Worm (Caenorhabditis elegans) whole organism, L4 larva: ENCODE results near the gene F47B8.4.

ENCODE experiments used
- F37D6.2 ChIP-seq: sonication (generic microtip); optimal IDR thresholded peaks from 2 replicates; lab custom pipeline; 2016; ENCODE audit warnings: mild to moderate bottlenecking, missing genetic modification characterization, missing compliant biosample characterization
- R02D3.7 ChIP-seq: fragments of 150-350 bp; sonication (generic microtip); optimal IDR thresholded peaks from 3 replicates; lab custom pipeline; 2014; ENCODE audit warnings: missing biosample characterization, missing genetic modification characterization
- T26A8.4 ChIP-seq: fragments of 200-800 bp; sonication (Bioruptor generic); IDR thresholded peaks from 2 replicates; pipeline ENCODE4 v1.3.6; 2022; ENCODE audit warnings: missing genetic modification characterization, missing compliant biosample characterization
- Y48G9A.11 ChIP-seq: fragments of 200-800 bp; sonication (Bioruptor generic); IDR thresholded peaks from 2 replicates; pipeline ENCODE4 v1.3.6; 2022; ENCODE audit warnings: missing genetic modification reagents, missing genetic modification characterization, missing compliant biosample characterization
- ama-1 ChIP-seq: fragments of 150-350 bp; optimal IDR thresholded peaks from 2 replicates; lab custom pipeline; 2014; ENCODE audit warnings: inconsistent platforms, mixed read lengths
- arid-1 ChIP-seq: fragments of 200-800 bp; sonication (Bioruptor generic); conservative IDR thresholded peaks from 2 replicates; pipeline ENCODE4 v1.3.6; 2022; ENCODE audit warnings: missing genetic modification reagents, missing genetic modification characterization, missing compliant biosample characterization
- attf-4 ChIP-seq: sonication (generic microtip); optimal IDR thresholded peaks from 3 replicates; lab custom pipeline; 2017; ENCODE audit warnings: missing biosample characterization, missing genetic modification characterization
- ceh-20 ChIP-seq: fragments of 200-800 bp; sonication (Bioruptor generic); IDR thresholded peaks from 2 replicates; pipeline ENCODE4 v1.3.6; 2022; ENCODE audit warnings: missing genetic modification reagents, missing genetic modification characterization, missing compliant biosample characterization
- ceh-44 ChIP-seq: fragments of 200-800 bp; sonication (Bioruptor generic); IDR thresholded peaks from 2 replicates; pipeline ENCODE4 v1.3.6; 2022; ENCODE audit warnings: missing genetic modification reagents, missing genetic modification characterization, missing compliant biosample characterization
- cey-2 ChIP-seq: sonication (generic microtip); optimal IDR thresholded peaks from 3 replicates; lab custom pipeline; 2017; ENCODE audit warnings: missing genetic modification characterization, mild to moderate bottlenecking, missing compliant biosample characterization, antibody characterized with exemption, borderline replicate concordance; ENCODE audit not compliant: insufficient read depth
- ctbp-1 ChIP-seq: fragments of 200-800 bp; sonication (Bioruptor generic); IDR thresholded peaks from 2 replicates; pipeline ENCODE4 v1.3.6; 2022; ENCODE audit warnings: missing genetic modification reagents, missing genetic modification characterization, missing compliant biosample characterization
- daf-8 ChIP-seq: fragments of 200-800 bp; sonication (Bioruptor generic); IDR thresholded peaks from 2 replicates; pipeline ENCODE4 v1.3.6; 2022; ENCODE audit warnings: missing genetic modification characterization, missing compliant biosample characterization
- dmd-6 ChIP-seq: fragments of 200-800 bp; sonication (Bioruptor generic); IDR thresholded peaks from 2 replicates; pipeline ENCODE4 v1.3.6; 2022; ENCODE audit warnings: missing genetic modification reagents, missing genetic modification characterization, missing compliant biosample characterization
- duxl-1 ChIP-seq: sonication (generic microtip); optimal IDR thresholded peaks from 2 replicates; lab custom pipeline; 2016; ENCODE audit warnings: mild to moderate bottlenecking, missing genetic modification characterization, moderate library complexity, missing compliant biosample characterization; ENCODE audit not compliant: poor library complexity
- dve-1 ChIP-seq: sonication (generic microtip); optimal IDR thresholded peaks from 2 replicates; lab custom pipeline; 2017; ENCODE audit warnings: antibody characterized with exemption, mild to moderate bottlenecking, missing genetic modification characterization, missing compliant biosample characterization; ENCODE audit not compliant: insufficient read depth
- egl-43 ChIP-seq: fragments of 200-800 bp; sonication (Bioruptor generic); IDR thresholded peaks from 2 replicates; pipeline ENCODE4 v1.3.6; 2022; ENCODE audit warnings: missing genetic modification reagents, missing genetic modification characterization, missing compliant biosample characterization
- fkh-10 ChIP-seq: fragments of 150-350 bp; optimal IDR thresholded peaks from 2 replicates; lab custom pipeline; 2014; ENCODE audit warnings: missing biosample characterization, missing genetic modification reagents, missing genetic modification characterization
- hif-1 ChIP-seq, 2 experiments: sonication (generic microtip); optimal IDR thresholded peaks; 2 replicates each; lab custom pipeline; 2016 to 2017; ENCODE audit warnings: missing compliant biosample characterization in 2 of 2, missing genetic modification characterization in 2 of 2, missing genetic modification reagents in 2 of 2, missing genotype in 2 of 2, mild to moderate bottlenecking in 1 of 2
- hlh-11 ChIP-seq: fragments of 200-800 bp; sonication (Bioruptor generic); optimal IDR thresholded peaks from 2 replicates; lab custom pipeline; 2018; ENCODE audit warnings: mild to moderate bottlenecking, missing genetic modification characterization, missing compliant biosample characterization
- hmg-1.1 ChIP-seq: fragments of 200-800 bp; sonication (Bioruptor generic); IDR thresholded peaks from 2 replicates; pipeline ENCODE4 v1.3.6; 2022; ENCODE audit warnings: missing genetic modification reagents, missing genetic modification characterization, missing compliant biosample characterization
- jun-1 ChIP-seq: fragments of 150-350 bp; optimal IDR thresholded peaks from 2 replicates; lab custom pipeline; 2014; ENCODE audit warnings: missing biosample characterization, missing genetic modification reagents, missing genetic modification characterization
- lin-13 ChIP-seq: fragments of 150-350 bp; optimal IDR thresholded peaks from 2 replicates; lab custom pipeline; 2014; ENCODE audit warnings: missing biosample characterization, missing genetic modification reagents, missing genetic modification characterization
- lin-15B ChIP-seq: fragments of 150-350 bp; sonication (generic microtip); optimal IDR thresholded peaks from 3 replicates; lab custom pipeline; 2014; ENCODE audit warnings: missing biosample characterization, missing genetic modification characterization
- lin-38 ChIP-seq: fragments of 200-800 bp; sonication (Bioruptor generic); IDR thresholded peaks from 2 replicates; pipeline ENCODE4 v1.3.6; 2022; ENCODE audit warnings: missing genetic modification reagents, missing genetic modification characterization, missing compliant biosample characterization
- mes-2 ChIP-seq: sonication (generic microtip); optimal IDR thresholded peaks from 2 replicates; lab custom pipeline; 2016; ENCODE audit warnings: missing genotype, mild to moderate bottlenecking, missing genetic modification characterization, missing compliant biosample characterization; ENCODE audit not compliant: poor library complexity, severe bottlenecking
- mxl-2 ChIP-seq: fragments of 200-800 bp; sonication (Bioruptor generic); conservative IDR thresholded peaks from 2 replicates; pipeline ENCODE4 v1.3.6; 2022; ENCODE audit warnings: missing genetic modification reagents, missing genetic modification characterization, missing compliant biosample characterization
- mxl-3 ChIP-seq: fragments of 200-800 bp; sonication (Bioruptor generic); optimal IDR thresholded peaks from 2 replicates; lab custom pipeline; 2018; ENCODE audit warnings: mild to moderate bottlenecking, missing genetic modification characterization, missing compliant biosample characterization
- nhr-10 ChIP-seq: fragments of 150-350 bp; optimal IDR thresholded peaks from 2 replicates; lab custom pipeline; 2014; ENCODE audit warnings: missing biosample characterization, missing genetic modification characterization
- nhr-102 ChIP-seq: sonication (generic microtip); optimal IDR thresholded peaks from 2 replicates; lab custom pipeline; 2016; ENCODE audit warnings: mild to moderate bottlenecking, missing genetic modification characterization, moderate library complexity, missing compliant biosample characterization
- nhr-11 ChIP-seq: fragments of 150-350 bp; optimal IDR thresholded peaks from 2 replicates; lab custom pipeline; 2014; ENCODE audit warnings: missing biosample characterization, missing genetic modification characterization
- nhr-111 ChIP-seq: fragments of 200-800 bp; sonication (Bioruptor generic); optimal IDR thresholded peaks from 2 replicates; lab custom pipeline; 2018; ENCODE audit warnings: mild to moderate bottlenecking, missing genetic modification characterization, missing compliant biosample characterization
- nhr-237 ChIP-seq: sonication (generic microtip); optimal IDR thresholded peaks from 2 replicates; lab custom pipeline; 2017; ENCODE audit warnings: missing biosample characterization, missing genetic modification characterization
- nhr-25 ChIP-seq: sonication (generic microtip); optimal IDR thresholded peaks from 2 replicates; lab custom pipeline; 2017; ENCODE audit warnings: missing genetic modification characterization, mild to moderate bottlenecking, missing compliant biosample characterization, antibody characterized with exemption, moderate library complexity, borderline replicate concordance; ENCODE audit not compliant: insufficient read depth
- nhr-28 ChIP-seq: fragments of 150-350 bp; optimal IDR thresholded peaks from 2 replicates; lab custom pipeline; 2014; ENCODE audit warnings: missing biosample characterization, missing genetic modification characterization
- nhr-42 ChIP-seq: fragments of 200-800 bp; sonication (Bioruptor generic); IDR thresholded peaks from 2 replicates; pipeline ENCODE4 v1.3.6; 2022; ENCODE audit warnings: missing genetic modification characterization, missing compliant biosample characterization
- nhr-48 ChIP-seq: sonication (generic microtip); optimal IDR thresholded peaks from 2 replicates; lab custom pipeline; 2016; ENCODE audit warnings: mild to moderate bottlenecking, missing genetic modification characterization, missing compliant biosample characterization
- nhr-6 ChIP-seq: fragments of 150-350 bp; optimal IDR thresholded peaks from 2 replicates; lab custom pipeline; 2014; ENCODE audit warnings: missing biosample characterization, missing genetic modification characterization
- pha-4 ChIP-seq, 2 experiments: fragments of 150-350 bp in 1 of 2; fragments of 200-800 bp in 1 of 2; sonication (Bioruptor generic) in 1 of 2; IDR thresholded peaks in 1 of 2; optimal IDR thresholded peaks in 1 of 2; 2 replicates each; pipeline versions ENCODE4 v1.3.6 to Lab custom; 2014 to 2022; ENCODE audit warnings: missing genetic modification characterization in 2 of 2, missing genetic modification reagents in 2 of 2, missing biosample characterization in 1 of 2, missing compliant biosample characterization in 1 of 2
- php-3 ChIP-seq: fragments of 200-800 bp; sonication (Bioruptor generic); IDR thresholded peaks from 2 replicates; pipeline ENCODE4 v1.3.6; 2022; ENCODE audit warnings: missing genetic modification reagents, missing genetic modification characterization, missing compliant biosample characterization
- pqm-1 ChIP-seq: sonication (generic microtip); optimal IDR thresholded peaks from 2 replicates; lab custom pipeline; 2017; ENCODE audit warnings: missing biosample characterization, missing genetic modification characterization
- rbr-2 ChIP-seq: sonication (generic microtip); optimal IDR thresholded peaks from 2 replicates; lab custom pipeline; 2016; ENCODE audit warnings: missing genotype, missing genetic modification characterization, missing compliant biosample characterization
- set-16 ChIP-seq: fragments of 200-800 bp; sonication (Bioruptor generic); IDR thresholded peaks from 2 replicates; pipeline ENCODE4 v1.3.6; 2022; ENCODE audit warnings: missing genetic modification reagents, missing genetic modification characterization, missing compliant biosample characterization
- snpc-4 ChIP-seq: fragments of 150-350 bp; optimal IDR thresholded peaks from 2 replicates; lab custom pipeline; 2014; ENCODE audit warnings: missing biosample characterization, missing genetic modification characterization
- tag-97 ChIP-seq: fragments of 200-800 bp; sonication (Bioruptor generic); IDR thresholded peaks from 2 replicates; pipeline ENCODE4 v1.3.6; 2022; ENCODE audit warnings: missing genetic modification characterization, missing compliant biosample characterization
- unc-130 ChIP-seq: sonication (generic microtip); optimal IDR thresholded peaks from 2 replicates; lab custom pipeline; 2016; ENCODE audit warnings: missing genetic modification reagents, missing genetic modification characterization, missing compliant biosample characterization
- unc-39 ChIP-seq: sonication (generic microtip); optimal IDR thresholded peaks from 2 replicates; lab custom pipeline; 2017; ENCODE audit warnings: missing biosample characterization, missing genetic modification characterization
- unc-62 ChIP-seq, 3 experiments: fragments of 150-350 bp in 1 of 3; sonication (generic microtip); optimal IDR thresholded peaks in 2 of 3; peaks in 1 of 3; 1 replicate in 1 of 3; 2 replicates in 2 of 3; lab custom pipeline; 2014 to 2017; ENCODE audit warnings: missing biosample characterization in 3 of 3, missing genetic modification characterization in 3 of 3, missing genetic modification reagents in 3 of 3, missing genotype in 1 of 3
- zip-2 ChIP-seq: fragments of 150-350 bp; optimal IDR thresholded peaks from 2 replicates; lab custom pipeline; 2014; ENCODE audit warnings: missing biosample characterization, missing genetic modification characterization

F47B8.4 gene

ce11 chrV:14355738-14356368 is 31.4 kb upstream of the F47B8.4 start, which contains the start of gene cyn-1 (continued):
- TF ChIP-seq set-16 (GFP tag; lab: Robert Waterston, UW) (no peak), daf-8 (no peak), ama-1 (lab: Kevin White, UChicago) (peak; percentile 10), mes-2 (tag; lab: Kevin White, UChicago) (peak; percentile 93), unc-39 (tag; lab: Kevin White, UChicago) (no peak), fkh-10 (GFP tag; lab: Kevin White, UChicago) (peak; percentile 69), zip-2 (peak; percentile 38), mxl-3 (GFP tag; lab: Kevin White, UChicago) (no peak), php-3 (no peak), F37D6.2 (tag; lab: Kevin White, UChicago) (peak; percentile 40), unc-62 (GFP tag; optimal IDR thresholded peaks at IDR 0.05 in 1 of 2; lab: Kevin White, UChicago) (no peak), unc-62 (tag; optimal IDR thresholded peaks at IDR 0.05; lab: Kevin White, UChicago) (no peak), nhr-10 (tag; lab: Kevin White, UChicago) (no peak), T26A8.4 (GFP tag; lab: Robert Waterston, UW) (peak; percentile 70), unc-130 (GFP tag; lab: Kevin White, UChicago) (peak; percentile 41), nhr-48 (peak; percentile 24), mxl-2 (GFP tag; lab: Robert Waterston, UW) (no peak), nhr-102 (tag; lab: Kevin White, UChicago) (peak; percentile 71), nhr-237 (tag; lab: Kevin White, UChicago) (no peak), nhr-25 (tag; lab: Kevin White, UChicago) (peak; percentile 25), pha-4 (GFP tag; IDR thresholded peaks at IDR 0.05; lab: Robert Waterston, UW) (peak; percentile 49; the same call in 1 of the 2 replicates), pha-4 (tag; optimal IDR thresholded peaks at IDR 0.05; lab: Kevin White, UChicago) (peak; percentile 72), dve-1 (peak; percentile 85), egl-43 (GFP tag; lab: Robert Waterston, UW) (no peak), tag-97 (GFP tag; lab: Robert Waterston, UW) (no peak), nhr-6 (tag; lab: Kevin White, UChicago) (peak; percentile 96), ctbp-1 (GFP tag; lab: Robert Waterston, UW) (no peak; the same call in 1 of the 2 replicates), nhr-11 (tag; lab: Kevin White, UChicago) (peak; percentile 34), snpc-4 (tag; lab: Kevin White, UChicago) (no peak), attf-4 (tag; lab: Kevin White, UChicago) (no peak), lin-38 (GFP tag; lab: Robert Waterston, UW) (peak; percentile 84), nhr-42 (no peak), rbr-2 (peak; percentile 73), lin-15B (tag; lab: Kevin White, UChicago) (no peak), Y48G9A.11 (GFP tag; lab: Robert Waterston, UW) (no peak), hlh-11 (peak; percentile 66), ceh-20 (no peak), hif-1 (tag; optimal IDR thresholded peaks at IDR 0.05; lab: Kevin White, UChicago) (peak in 1 of 2 experiments; percentile 25), ceh-44 (no peak), hmg-1.1 (peak; percentile 77), arid-1 (GFP tag; lab: Robert Waterston, UW) (0 out of 2 replicates have a peak, but pooled peaks have one; percentile 14), cey-2 (tag; lab: Kevin White, UChicago) (no peak), nhr-111 (no peak), duxl-1 (peak; percentile 61), R02D3.7 (no peak), pqm-1 (tag; lab: Kevin White, UChicago) (no peak), nhr-28 (tag; lab: Kevin White, UChicago) (peak; percentile 51), dmd-6 (GFP tag; lab: Robert Waterston, UW) (peak; percentile 55; the same call in 1 of the 2 replicates), lin-13 (GFP tag; lab: Kevin White, UChicago) (no peak), jun-1 (tag; lab: Kevin White, UChicago) (peak; percentile 54)
